Fruit fly (Drosophila melanogaster): ENCODE results near the gene abd-A.
A peak's percentile ranks its signal among the peaks of the same experiment; 100 is the strongest.

Gene abd-A

dm6 chr3R:16847245-16847644 lies 17.4 kb upstream of the abd-A start (continued):
- TF ChIP-seq Ada2b (GFP tag; IDR thresholded peaks at IDR 0.05) (peak; percentile 34; the same call in 1 of the 2 replicates), sr (GFP tag; IDR thresholded peaks at IDR 0.05) (peak; percentile 91), H2.0 (GFP tag; IDR thresholded peaks at IDR 0.05) (no peak), nerfin-1 (tag; optimal IDR thresholded peaks at IDR 0.05) (peak; percentile 39), insv (GFP tag; optimal IDR thresholded peaks at IDR 0.05) (no peak), da (GFP tag; optimal IDR thresholded peaks at IDR 0.05) (peak; percentile 7), abd-A (tag; optimal IDR thresholded peaks at IDR 0.05) (peak; percentile 98), CG15696 (tag; optimal IDR thresholded peaks at IDR 0.05) (no peak), z (GFP tag; IDR thresholded peaks at IDR 0.05) (peak; percentile 96), grau (tag; optimal IDR thresholded peaks at IDR 0.05) (no peak), gt (GFP tag; IDR thresholded peaks at IDR 0.05) (no peak), CG11504 (tag; optimal IDR thresholded peaks at IDR 0.05) (peak; percentile 87), Eip74EF (GFP tag; optimal IDR thresholded peaks at IDR 0.05) (no peak), amos (GFP tag; IDR thresholded peaks at IDR 0.05; ENCODE audit: partially characterized antibody) (peak; percentile 49; the same call in 1 of the 2 replicates), ase (GFP tag; IDR thresholded peaks at IDR 0.05) (peak; percentile 49; the same call in 1 of the 3 replicates), sna (GFP tag; IDR thresholded peaks at IDR 0.05; ENCODE audit: partially characterized antibody) (peak; percentile 70), CG32767 (GFP tag; IDR thresholded peaks at IDR 0.05) (peak; percentile 74), ap (GFP tag; IDR thresholded peaks at IDR 0.05) (no peak), CG13775 (GFP tag; optimal IDR thresholded peaks at IDR 0.05) (no peak), Atf6 (GFP tag; IDR thresholded peaks at IDR 0.05) (peak; percentile 51; the same call in 1 of the 2 replicates), CG11560 (tag; IDR thresholded peaks at IDR 0.05) (no peak), eyg (GFP tag; optimal IDR thresholded peaks at IDR 0.05) (no peak), ind (GFP tag; optimal IDR thresholded peaks at IDR 0.05) (no peak), dmrt11E (tag; optimal IDR thresholded peaks at IDR 0.05) (no peak), knrl (GFP tag; IDR thresholded peaks at IDR 0.05; ENCODE audit: partially characterized antibody) (peak; percentile 59; the same call in 2 of the 3 replicates), Mes4 (GFP tag; optimal IDR thresholded peaks at IDR 0.05) (peak; percentile 15), CG1529 (GFP tag; optimal IDR thresholded peaks at IDR 0.05) (no peak), ci (GFP tag; IDR thresholded peaks at IDR 0.05) (peak; percentile 68; the same call in 2 of the 3 replicates), HLHmδ (GFP tag; optimal IDR thresholded peaks at IDR 0.05) (peak; percentile 21), fu2 (GFP tag; optimal IDR thresholded peaks at IDR 0.05) (no peak), peb (GFP tag; IDR thresholded peaks at IDR 0.05) (0 out of 2 replicates have a peak, but pooled peaks have one; percentile 33), Stat92E (GFP tag; optimal IDR thresholded peaks at IDR 0.05) (peak in 1 of 3 experiments; percentile 39)

- TF ChIP-seq Oaz (GFP tag; IDR thresholded peaks at IDR 0.05): no peak
- TF ChIP-seq CG12155 (GFP tag; optimal IDR thresholded peaks at IDR 0.05): no peak
- no peak for TF ChIP-seq trh (GFP tag; optimal IDR thresholded peaks at IDR 0.05)
- no peak for TF ChIP-seq ato (GFP tag; IDR thresholded peaks at IDR 0.05; ENCODE audit: partially characterized antibody)
- no peak for TF ChIP-seq CG9727 (GFP tag; optimal IDR thresholded peaks at IDR 0.05)
- no peak for TF ChIP-seq gsb (GFP tag; IDR thresholded peaks at IDR 0.05)
- no peak for TF ChIP-seq tll (GFP tag; optimal IDR thresholded peaks at IDR 0.05)
- TF ChIP-seq CG4730 (GFP tag; IDR thresholded peaks at IDR 0.05): peak; percentile 8; the same call in 1 of the 2 replicates
- TF ChIP-seq dimm (GFP tag; IDR thresholded peaks at IDR 0.05): no peak
- TF ChIP-seq CG11560 (tag; IDR thresholded peaks at IDR 0.05): no peak
- TF ChIP-seq dmrt11E (tag; optimal IDR thresholded peaks at IDR 0.05): peak; percentile 32
- no peak for TF ChIP-seq chinmo (GFP tag; IDR thresholded peaks at IDR 0.05; ENCODE audit: partially characterized antibody)
- TF ChIP-seq CG6689 (GFP tag; IDR thresholded peaks at IDR 0.05): no peak
- TF ChIP-seq wor (GFP tag; IDR thresholded peaks at IDR 0.05): no peak
- TF ChIP-seq CG14050 (GFP tag; IDR thresholded peaks at IDR 0.05): no peak
- TF ChIP-seq Scr (GFP tag; IDR thresholded peaks at IDR 0.05; ENCODE audit: partially characterized antibody): no peak
- no peak for TF ChIP-seq CG12659 (GFP tag; optimal IDR thresholded peaks at IDR 0.05)
- TF ChIP-seq bab2 (GFP tag; optimal IDR thresholded peaks at IDR 0.05): no peak
- no peak for TF ChIP-seq Dbx (GFP tag; IDR thresholded peaks at IDR 0.05)
- TF ChIP-seq mam (GFP tag; optimal IDR thresholded peaks at IDR 0.05): no peak
- TF ChIP-seq CG8388 (GFP tag; optimal IDR thresholded peaks at IDR 0.05): peak; percentile 3
- no peak for TF ChIP-seq CHES-1-like (GFP tag; optimal IDR thresholded peaks at IDR 0.05)
Observed at dm6 chr3R:16843472-16843871, 13.6 kb upstream of the abd-A start.
